Worm (Caenorhabditis elegans) whole organism, late embryonic: ENCODE results near the gene mxl-2.

Source experiments
- K02D7.2 ChIP-seq: sonication (generic microtip); optimal IDR thresholded peaks from 2 replicates; lab custom pipeline; 2017; ENCODE audit warnings: mild to moderate bottlenecking, missing genetic modification characterization, missing compliant biosample characterization
- K09A11.1 ChIP-seq: sonication (generic microtip); optimal IDR thresholded peaks from 2 replicates; lab custom pipeline; 2017; ENCODE audit warnings: antibody characterized with exemption, mild to moderate bottlenecking, missing genetic modification characterization, missing compliant biosample characterization; ENCODE audit not compliant: insufficient read depth
- T23F11.4 ChIP-seq: fragments of 200-800 bp; sonication (Bioruptor generic); optimal IDR thresholded peaks from 2 replicates; lab custom pipeline; 2018; ENCODE audit warnings: mild to moderate bottlenecking, missing genetic modification characterization, missing compliant biosample characterization
- ahr-1 ChIP-seq: sonication (generic microtip); optimal IDR thresholded peaks from 2 replicates; lab custom pipeline; 2016; ENCODE audit warnings: missing genetic modification characterization, missing compliant biosample characterization
- ama-1 ChIP-seq: fragments of 150-350 bp; optimal IDR thresholded peaks from 2 replicates; lab custom pipeline; 2014
- ceh-18 ChIP-seq: sonication (generic microtip); optimal IDR thresholded peaks from 2 replicates; lab custom pipeline; 2016; ENCODE audit warnings: missing genetic modification characterization, missing compliant biosample characterization
- ceh-24 ChIP-seq: sonication (generic microtip); optimal IDR thresholded peaks from 2 replicates; lab custom pipeline; 2016; ENCODE audit warnings: mild to moderate bottlenecking, missing genetic modification characterization, missing compliant biosample characterization
- ceh-31 ChIP-seq: sonication (generic microtip); optimal IDR thresholded peaks from 2 replicates; lab custom pipeline; 2016; ENCODE audit warnings: missing genetic modification characterization, missing compliant biosample characterization
- ceh-34 ChIP-seq: sonication (generic microtip); optimal IDR thresholded peaks from 2 replicates; lab custom pipeline; 2016; ENCODE audit warnings: mild to moderate bottlenecking, missing genetic modification characterization, missing compliant biosample characterization
- ceh-48 ChIP-seq: sonication (generic microtip); optimal IDR thresholded peaks from 2 replicates; lab custom pipeline; 2016; ENCODE audit warnings: missing genetic modification characterization, inconsistent platforms, missing compliant biosample characterization
- ceh-6 ChIP-seq: fragments of 200-800 bp; sonication (Bioruptor generic); optimal IDR thresholded peaks from 2 replicates; lab custom pipeline; 2018; ENCODE audit warnings: mild to moderate bottlenecking, missing genetic modification characterization, missing compliant biosample characterization
- ceh-9 ChIP-seq: sonication (generic microtip); optimal IDR thresholded peaks from 2 replicates; lab custom pipeline; 2016; ENCODE audit warnings: mild to moderate bottlenecking, missing genetic modification characterization, inconsistent platforms, missing compliant biosample characterization
- dve-1 ChIP-seq: sonication (generic microtip); optimal IDR thresholded peaks from 2 replicates; lab custom pipeline; 2017; ENCODE audit warnings: antibody characterized with exemption, mild to moderate bottlenecking, missing genetic modification characterization, missing compliant biosample characterization
- elt-2 ChIP-seq: sonication (generic microtip); optimal IDR thresholded peaks from 2 replicates; lab custom pipeline; 2016; ENCODE audit warnings: missing genetic modification reagents, missing genetic modification characterization, missing compliant biosample characterization
- elt-4 ChIP-seq: sonication (generic microtip); optimal IDR thresholded peaks from 2 replicates; lab custom pipeline; 2016; ENCODE audit warnings: missing genetic modification characterization, missing compliant biosample characterization
- eyg-1 ChIP-seq: sonication (generic microtip); optimal IDR thresholded peaks from 2 replicates; lab custom pipeline; 2016; ENCODE audit warnings: missing genotype, missing genetic modification characterization, missing compliant biosample characterization
- fax-1 ChIP-seq: sonication (generic microtip); optimal IDR thresholded peaks from 2 replicates; lab custom pipeline; 2016; ENCODE audit warnings: missing genotype, missing genetic modification characterization, missing compliant biosample characterization
- fkh-6 ChIP-seq: sonication (generic microtip); optimal IDR thresholded peaks from 2 replicates; lab custom pipeline; 2016; ENCODE audit warnings: missing genetic modification characterization, missing compliant biosample characterization
- gmeb-2 ChIP-seq: sonication (generic microtip); optimal IDR thresholded peaks from 2 replicates; lab custom pipeline; 2016; ENCODE audit warnings: missing genetic modification characterization, inconsistent platforms, missing compliant biosample characterization
- hlh-13 ChIP-seq: fragments of 200-800 bp; sonication (Bioruptor generic); optimal IDR thresholded peaks from 2 replicates; lab custom pipeline; 2018; ENCODE audit warnings: mild to moderate bottlenecking, missing genetic modification characterization, missing compliant biosample characterization
- lin-11 ChIP-seq: fragments of 200-800 bp; sonication (Bioruptor generic); optimal IDR thresholded peaks from 2 replicates; lab custom pipeline; 2018; ENCODE audit warnings: mild to moderate bottlenecking, missing genetic modification characterization, missing compliant biosample characterization
- madf-2 ChIP-seq: sonication (generic microtip); optimal IDR thresholded peaks from 2 replicates; lab custom pipeline; 2017; ENCODE audit warnings: missing genetic modification characterization, missing compliant biosample characterization
- mec-3 ChIP-seq: sonication (generic microtip); optimal IDR thresholded peaks from 2 replicates; lab custom pipeline; 2016; ENCODE audit warnings: borderline replicate concordance, missing genetic modification characterization, missing compliant biosample characterization
- nhr-11 ChIP-seq: fragments of 150-350 bp; optimal IDR thresholded peaks from 2 replicates; lab custom pipeline; 2014; ENCODE audit warnings: missing biosample characterization, missing genetic modification characterization
- npax-4 ChIP-seq: sonication (generic microtip); optimal IDR thresholded peaks from 2 replicates; lab custom pipeline; 2016; ENCODE audit warnings: missing genetic modification characterization, missing compliant biosample characterization
- pag-3 ChIP-seq: sonication (generic microtip); optimal IDR thresholded peaks from 2 replicates; lab custom pipeline; 2016; ENCODE audit warnings: missing compliant biosample characterization, missing genetic modification characterization, borderline replicate concordance
- pha-2 ChIP-seq: sonication (generic microtip); optimal IDR thresholded peaks from 2 replicates; lab custom pipeline; 2017; ENCODE audit warnings: mild to moderate bottlenecking, missing genetic modification characterization, missing compliant biosample characterization
- pha-4 ChIP-seq: fragments of 150-350 bp; optimal IDR thresholded peaks from 2 replicates; lab custom pipeline; 2018; ENCODE audit warnings: missing biosample characterization, missing genetic modification reagents, missing genetic modification characterization
- pros-1 ChIP-seq: fragments of 150-350 bp; optimal IDR thresholded peaks from 2 replicates; lab custom pipeline; 2014; ENCODE audit warnings: missing biosample characterization, missing genetic modification reagents, missing genetic modification characterization
- sox-4 ChIP-seq: sonication (generic microtip); optimal IDR thresholded peaks from 2 replicates; lab custom pipeline; 2017; ENCODE audit warnings: mild to moderate bottlenecking, missing genetic modification characterization, inconsistent platforms, missing compliant biosample characterization
- tbx-7 ChIP-seq: sonication (generic microtip); optimal IDR thresholded peaks from 2 replicates; lab custom pipeline; 2016; ENCODE audit warnings: missing genotype, missing genetic modification characterization, missing compliant biosample characterization
- unc-3 ChIP-seq, 2 experiments: fragments of 200-800 bp in 1 of 2; sonication (Bioruptor generic) in 1 of 2; sonication (generic microtip) in 1 of 2; conservative IDR thresholded peaks in 1 of 2; optimal IDR thresholded peaks in 1 of 2; 2 replicates each; pipeline versions ENCODE4 v1.3.6 to Lab custom; 2016 to 2022; ENCODE audit warnings: missing compliant biosample characterization in 2 of 2, missing genetic modification characterization in 2 of 2, missing genetic modification reagents in 1 of 2
- ztf-16 ChIP-seq: sonication (generic microtip); optimal IDR thresholded peaks from 2 replicates; lab custom pipeline; 2017; ENCODE audit warnings: missing genetic modification characterization, missing compliant biosample characterization

Gene mxl-2

DNA sequence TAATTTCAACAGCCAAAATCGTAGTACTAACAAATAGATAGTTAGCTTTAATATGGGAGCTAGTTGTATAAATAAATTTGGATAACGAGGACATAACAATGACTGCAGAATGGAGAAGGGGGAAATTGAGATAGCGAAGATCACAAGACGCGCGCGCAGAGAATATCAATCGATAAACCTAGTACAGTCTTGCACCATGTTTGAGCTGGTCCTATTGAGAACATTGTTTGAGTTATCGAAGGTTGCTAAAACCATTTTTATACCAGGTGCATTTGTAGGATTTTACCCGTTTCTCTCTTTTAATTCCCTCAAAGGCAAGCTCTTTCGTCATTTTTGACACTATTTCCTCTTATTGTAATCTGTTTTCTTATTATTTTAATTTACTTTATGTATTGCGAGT lies 16.3 kb downstream of the mxl-2 start, which contains the start of the genes F40G9.9 and F40G9.12:
F40G9.9 (minus strand) TSS at position 101 of the 400 bp plus-strand sequence.
F40G9.12 (plus strand) TSS at position 231 of the 400 bp plus-strand sequence.
- TF ChIP-seq npax-4 (tag; lab: Kevin White, UChicago): no peak
- no peak for TF ChIP-seq mec-3
- no peak for TF ChIP-seq ahr-1
- no peak for TF ChIP-seq ztf-16
- no peak for TF ChIP-seq ama-1 (lab: Kevin White, UChicago)
- TF ChIP-seq ceh-48 (tag; lab: Kevin White, UChicago): no peak
- TF ChIP-seq eyg-1 (tag; lab: Kevin White, UChicago): no peak
- no peak for TF ChIP-seq fkh-6

DNA sequence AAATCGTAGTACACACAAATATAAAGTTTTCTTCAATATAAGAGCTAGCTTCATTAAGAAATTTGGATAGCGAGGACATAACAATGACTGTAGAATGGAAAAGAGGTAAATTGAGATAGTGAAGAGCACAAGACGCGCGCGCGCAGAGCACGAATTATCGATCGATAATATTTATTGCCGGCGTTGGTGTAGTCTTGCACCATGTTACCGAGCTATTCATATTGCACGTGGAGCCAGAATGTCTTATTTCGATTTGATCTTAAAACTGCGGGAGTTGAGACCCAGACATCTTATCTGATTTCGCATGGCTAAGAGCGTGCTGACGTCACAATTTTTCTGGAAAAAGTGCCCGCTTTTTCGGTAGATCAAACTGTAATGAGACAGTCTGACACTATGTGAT lies 18.5 kb downstream of the mxl-2 start, which contains the start of gene F40G9.18:
F40G9.18 (minus strand) TSS at position 101 of the 400 bp plus-strand sequence.
- TF ChIP-seq pros-1 (tag; lab: Kevin White, UChicago) (no peak), tbx-7 (tag; lab: Kevin White, UChicago) (no peak), K02D7.2 (tag; lab: Kevin White, UChicago) (no peak), pag-3 (tag; lab: Kevin White, UChicago) (no peak), ceh-48 (tag; lab: Kevin White, UChicago) (no peak), ceh-34 (tag; lab: Kevin White, UChicago) (no peak), K09A11.1 (no peak), elt-4 (tag; lab: Kevin White, UChicago) (no peak), ztf-16 (no peak), hlh-13 (GFP tag; lab: Kevin White, UChicago) (no peak), ama-1 (lab: Kevin White, UChicago) (no peak), T23F11.4 (GFP tag; lab: Kevin White, UChicago) (no peak), nhr-11 (tag; lab: Kevin White, UChicago) (no peak), elt-2 (no peak), npax-4 (tag; lab: Kevin White, UChicago) (no peak), ceh-6 (GFP tag; lab: Kevin White, UChicago) (no peak), lin-11 (no peak)

DNA sequence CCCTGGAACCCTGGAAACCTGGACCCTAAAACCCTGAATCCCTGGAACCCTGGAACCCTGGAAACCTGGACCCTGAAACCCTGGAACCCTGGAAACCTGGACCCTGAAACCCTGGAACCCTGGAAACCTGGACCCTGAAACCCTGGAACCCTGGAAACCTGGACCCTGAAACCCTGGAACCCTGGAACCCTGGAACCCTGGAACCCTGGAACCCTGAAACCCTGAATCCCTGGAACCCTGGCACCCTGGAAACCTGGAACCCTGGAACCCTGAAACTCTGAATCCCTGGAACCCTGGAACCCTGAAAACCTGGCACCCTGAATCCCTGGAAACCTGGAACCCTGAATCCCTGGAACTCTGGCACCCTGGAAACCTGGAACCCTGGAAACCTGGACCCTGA lies 19.6 kb downstream of the mxl-2 start:
- TF ChIP-seq elt-4 (tag; lab: Kevin White, UChicago): peak; percentile 35

ce11 chrIII:165390-165789 lies 22.5 kb downstream of the mxl-2 start, which contains the start of gene F40G9.7:
Gene F40G9.7 (plus strand): TSS chrIII:165690.
- TF ChIP-seq dve-1 (tag; lab: Kevin White, UChicago): no peak

- TF ChIP-seq ceh-18 (tag; lab: Kevin White, UChicago): no peak
- TF ChIP-seq nhr-11 (tag; lab: Kevin White, UChicago): no peak
- no peak for TF ChIP-seq ceh-9 (tag; lab: Kevin White, UChicago)
- TF ChIP-seq pha-4 (tag; lab: Kevin White, UChicago): no peak
- TF ChIP-seq gmeb-2 (tag; lab: Kevin White, UChicago): no peak
- no peak for TF ChIP-seq pha-2
- no peak for TF ChIP-seq fax-1
- no peak for TF ChIP-seq hlh-13 (GFP tag; lab: Kevin White, UChicago)
- TF ChIP-seq madf-2 (tag; lab: Kevin White, UChicago): no peak
- TF ChIP-seq sox-4 (tag; lab: Kevin White, UChicago): no peak
- TF ChIP-seq ceh-24 (tag; lab: Kevin White, UChicago): no peak
- TF ChIP-seq elt-2: no peak
- TF ChIP-seq unc-3 (GFP tag; conservative IDR thresholded peaks at IDR 0.05; lab: Robert Waterston, UW): no peak
- no peak for TF ChIP-seq unc-3 (tag; optimal IDR thresholded peaks at IDR 0.05; lab: Kevin White, UChicago)
- no peak for TF ChIP-seq ceh-31 (tag; lab: Kevin White, UChicago)
Observed at ce11 chrIII:164775-165174, 23.2 kb downstream of the mxl-2 start, which contains the start of gene F40G9.8. Gene F40G9.8 (minus strand): TSS chrIII:164875.
